Fruit fly (Drosophila melanogaster) whole organism, larva: Measurements from ENCODE around the gene CG32845.

Source experiments
- noc ChIP-seq: fragments of 200-800 bp; sonication (Bioruptor generic); optimal IDR thresholded peaks from 3 replicates; lab custom pipeline; 2019; ENCODE audit warnings: missing biosample characterization, mild to moderate bottlenecking, missing genetic modification characterization, moderate library complexity

The CG32845 gene

DNA sequence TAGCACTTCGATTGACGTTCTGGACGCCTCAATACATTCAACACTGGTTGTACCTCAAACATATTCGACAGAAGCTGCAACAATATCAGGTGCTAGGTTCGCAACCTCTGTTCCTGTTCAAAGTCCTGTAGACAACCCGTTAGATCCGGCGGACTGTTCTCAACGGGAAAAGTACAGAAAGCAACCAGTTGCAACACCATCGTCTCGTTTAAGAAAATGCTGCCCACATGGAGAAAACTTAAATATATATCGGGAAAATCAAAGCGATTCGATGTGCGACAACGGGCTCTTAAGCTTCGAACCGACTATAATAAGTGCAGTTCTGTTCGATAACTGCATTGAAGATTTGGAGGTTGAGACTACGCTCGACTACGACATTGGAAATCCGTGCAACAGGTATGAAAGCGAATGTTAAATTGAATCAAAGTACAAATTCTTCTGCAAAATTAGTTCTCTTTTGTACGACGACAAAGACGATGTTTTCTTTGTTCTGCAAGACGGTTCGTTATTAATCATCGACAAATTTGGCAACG is 24.9 kb downstream of the CG32845 start:
- no peak for TF ChIP-seq noc (tag; lab: Kevin White, UChicago)

DNA sequence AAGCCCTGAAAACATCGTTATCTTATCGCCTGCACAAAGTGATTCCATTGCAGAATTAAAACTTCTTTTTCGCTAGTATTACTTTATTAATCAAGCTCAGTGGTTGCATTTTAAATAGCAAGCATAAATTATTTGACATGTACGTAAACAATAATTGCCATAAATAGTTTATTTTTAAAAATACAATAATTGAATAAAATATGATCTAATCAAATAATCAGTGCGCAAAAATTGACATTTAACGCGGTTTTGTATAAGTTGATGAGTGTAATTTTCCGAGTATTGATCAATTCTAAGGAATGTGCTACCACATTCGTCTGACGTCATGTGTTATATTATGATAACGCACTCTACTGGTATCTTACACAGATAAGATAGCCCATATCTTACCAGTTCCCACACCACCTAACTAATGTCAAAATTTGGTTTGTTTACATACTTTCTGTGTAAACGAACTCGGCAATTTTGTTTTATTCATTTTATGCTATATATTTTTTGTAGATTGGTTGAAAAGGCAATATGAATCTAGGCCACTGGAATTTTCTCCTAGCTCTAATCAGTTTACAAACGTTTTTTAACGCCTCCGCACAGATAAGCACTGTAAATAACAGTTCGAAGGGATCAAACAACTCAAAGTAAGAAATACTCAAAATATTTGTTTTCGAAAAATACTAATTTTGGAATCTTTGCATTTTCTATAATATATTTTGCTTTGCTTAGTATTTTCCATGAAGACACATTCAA is 25.5 kb downstream of the CG32845 start, which contains the start of gene mthl14:
Gene mthl14, plus strand, starts transcription at position 10 of the 744 bp plus-strand sequence.
- no peak for TF ChIP-seq noc (tag; lab: Kevin White, UChicago)

DNA sequence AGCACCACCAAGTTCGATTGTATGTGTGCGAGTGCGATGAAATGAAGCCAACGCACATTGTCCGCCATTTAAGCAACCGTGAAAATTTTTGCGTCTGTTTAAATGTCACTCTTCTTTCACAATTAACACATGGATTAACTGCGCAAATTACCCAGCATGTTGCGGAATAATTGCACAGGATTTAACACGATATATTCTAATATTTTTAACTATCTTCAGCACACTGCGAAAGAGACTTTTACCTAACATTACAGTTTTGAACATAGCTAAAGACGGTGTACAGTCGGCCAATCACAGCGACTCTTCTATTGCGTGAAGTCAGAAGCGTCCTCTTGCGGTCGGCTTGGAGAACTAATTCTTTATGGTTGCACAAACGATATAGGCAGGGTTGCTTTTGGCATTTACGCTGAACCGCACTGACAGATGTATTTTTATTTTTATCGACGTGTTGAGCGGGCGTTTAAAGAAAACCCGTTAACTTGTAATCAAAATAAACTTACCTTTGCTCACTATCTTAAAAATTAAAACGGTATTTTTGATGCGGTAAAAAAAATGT is 26.5 kb downstream of the CG32845 start:
- no peak for TF ChIP-seq noc (tag; lab: Kevin White, UChicago)

DNA sequence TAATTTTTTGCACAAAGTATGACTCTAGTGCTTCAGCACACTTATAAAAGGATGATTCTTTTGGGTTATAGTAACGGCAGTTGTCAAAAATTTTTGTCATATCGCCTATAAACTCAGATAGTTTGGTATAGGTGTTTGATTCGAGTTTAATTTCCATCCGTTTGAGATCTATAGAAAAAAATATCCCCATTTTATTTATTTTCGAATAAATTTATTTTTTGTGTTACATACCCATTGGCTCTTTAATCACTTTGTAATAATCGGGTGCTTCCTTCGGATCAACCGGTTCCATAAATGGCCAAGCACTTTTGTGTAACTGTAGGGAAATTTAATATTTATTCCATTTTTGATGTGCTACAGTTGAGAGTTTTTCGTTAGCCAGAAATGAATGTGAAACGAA is 38.9 kb downstream of the CG32845 start:
- no peak for TF ChIP-seq noc (tag; lab: Kevin White, UChicago)

DNA sequence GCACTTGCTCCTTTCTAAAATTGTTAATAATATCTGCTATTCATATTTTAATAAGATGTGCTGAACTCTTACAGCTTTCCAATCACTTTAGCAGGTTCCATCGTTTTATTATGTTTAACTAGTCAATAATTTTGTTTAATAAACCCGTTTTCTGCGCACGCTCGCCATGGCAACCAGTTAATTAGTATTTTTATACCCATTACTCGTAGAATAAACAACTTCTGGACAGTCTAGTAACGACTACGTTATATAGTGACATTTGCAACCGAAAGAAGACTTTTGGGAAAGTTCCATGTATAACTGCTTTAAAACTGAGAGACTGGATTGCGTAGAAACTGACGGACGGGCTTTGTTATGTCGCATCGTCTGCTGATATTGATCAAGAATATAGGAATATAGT is 39.9 kb downstream of the CG32845 start, which contains the start of gene CG34453:
Gene CG34453, minus strand, starts transcription at position 101 of the 400 bp plus-strand sequence.
- no peak for TF ChIP-seq noc (tag; lab: Kevin White, UChicago)

DNA sequence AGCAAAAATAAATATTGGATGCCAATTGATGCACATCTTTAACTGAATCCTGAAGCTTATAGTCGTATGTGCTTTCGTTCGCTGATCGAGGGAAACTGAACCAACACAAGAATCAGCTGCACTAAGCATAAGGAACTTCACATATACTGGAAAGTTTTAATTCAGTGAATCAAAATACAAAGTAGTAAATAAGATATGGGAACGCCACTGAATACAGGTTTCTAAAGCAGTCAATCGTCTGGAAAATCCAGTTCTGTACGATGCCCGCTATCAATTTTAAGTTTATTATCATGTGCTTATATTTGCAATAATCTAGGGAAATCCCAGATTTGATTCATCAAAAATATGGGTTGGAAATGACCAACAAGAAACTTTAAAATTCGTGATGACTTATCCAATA is 40.9 kb downstream of the CG32845 start, which contains the start of gene CG34454:
Gene CG34454, minus strand, starts transcription at position 84 of the 400 bp plus-strand sequence.
- TF ChIP-seq noc (tag; lab: Kevin White, UChicago) = no peak

DNA sequence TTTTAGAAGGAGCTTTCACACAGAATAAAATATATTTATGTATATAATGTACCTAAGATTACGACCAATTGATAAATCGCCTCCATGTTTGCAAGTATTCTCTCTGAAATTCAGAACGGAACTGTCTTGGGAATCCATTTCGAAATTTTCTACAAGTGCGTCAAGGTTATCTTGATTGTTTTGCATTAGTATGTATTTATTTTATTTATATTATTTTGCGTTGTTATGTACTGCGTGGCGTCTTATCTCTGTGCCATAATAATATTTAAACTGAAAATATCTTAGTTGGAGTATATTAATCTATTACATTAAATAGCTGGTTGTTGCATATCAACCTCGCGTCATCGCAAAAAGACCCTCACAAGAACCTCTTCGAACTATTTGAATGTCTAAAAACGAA is 41.7 kb downstream of the CG32845 start, which contains the start of gene CG42846:
Gene CG42846, minus strand, starts transcription at position 101 of the 400 bp plus-strand sequence.
- TF ChIP-seq noc (tag; lab: Kevin White, UChicago) = no peak

DNA sequence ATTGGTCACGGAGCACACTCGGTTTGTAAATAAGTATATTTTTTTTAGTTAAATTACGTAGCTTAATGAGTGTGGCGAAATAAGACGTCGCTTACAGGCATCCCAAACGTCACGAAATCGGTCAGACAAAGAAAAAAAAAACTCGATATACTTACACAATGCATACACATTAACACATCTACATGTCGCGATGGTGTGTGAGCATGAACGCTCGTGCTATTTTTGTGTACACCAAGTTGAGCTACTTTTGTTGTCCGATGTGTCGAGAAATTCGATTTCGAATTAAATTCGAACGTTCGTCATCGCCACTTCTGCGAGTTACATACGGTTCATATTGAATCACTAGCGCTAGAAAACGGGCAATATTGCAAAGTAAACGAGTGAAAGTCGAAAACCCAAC is 48.1 kb downstream of the CG32845 start:
- no peak for TF ChIP-seq noc (tag; lab: Kevin White, UChicago)

DNA sequence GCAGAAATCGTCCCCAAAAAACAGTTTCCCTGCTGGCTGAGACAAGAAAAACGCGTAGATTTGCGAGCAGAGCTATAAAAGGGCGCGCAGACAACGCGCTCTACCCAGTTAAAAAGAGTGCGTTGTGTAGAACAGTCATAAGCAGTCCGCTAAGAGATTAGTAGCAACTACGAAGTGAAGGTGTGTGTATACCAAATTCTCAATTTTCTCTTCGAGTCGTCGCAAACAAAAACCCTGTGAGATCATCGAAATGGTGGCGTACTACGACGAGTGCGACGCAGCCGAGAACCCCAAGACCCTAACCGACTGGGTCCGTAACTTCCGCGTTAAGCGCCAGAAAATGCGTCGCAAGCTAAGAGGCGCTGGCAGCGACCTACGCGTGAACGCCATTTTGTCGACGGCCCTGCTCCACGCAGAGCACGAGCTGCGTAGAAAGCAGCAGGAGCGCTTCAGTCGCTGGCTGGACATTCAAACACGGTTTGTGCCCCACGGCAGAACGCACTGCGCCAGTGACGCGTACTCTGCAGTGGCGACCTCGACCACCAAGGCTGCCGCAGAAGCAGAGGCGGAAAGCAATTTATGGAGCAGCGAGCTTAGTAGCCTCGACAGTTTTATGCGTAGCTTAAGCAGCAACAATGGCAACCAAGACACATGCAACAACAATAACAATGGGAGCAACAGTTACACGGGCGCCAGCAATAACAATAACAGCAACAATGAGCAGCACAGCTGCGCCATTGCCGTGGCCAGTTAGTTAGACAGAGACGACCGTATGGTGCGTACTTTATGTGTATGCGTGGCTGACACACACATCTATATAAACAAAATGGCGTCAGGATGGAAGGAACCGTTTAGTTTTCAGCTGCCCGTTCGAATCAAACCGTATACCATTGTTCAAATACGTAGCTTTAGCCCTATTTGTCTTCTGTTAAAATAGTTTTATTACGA is 48.9 kb downstream of the CG32845 start:
- no peak for TF ChIP-seq noc (tag; lab: Kevin White, UChicago)

DNA sequence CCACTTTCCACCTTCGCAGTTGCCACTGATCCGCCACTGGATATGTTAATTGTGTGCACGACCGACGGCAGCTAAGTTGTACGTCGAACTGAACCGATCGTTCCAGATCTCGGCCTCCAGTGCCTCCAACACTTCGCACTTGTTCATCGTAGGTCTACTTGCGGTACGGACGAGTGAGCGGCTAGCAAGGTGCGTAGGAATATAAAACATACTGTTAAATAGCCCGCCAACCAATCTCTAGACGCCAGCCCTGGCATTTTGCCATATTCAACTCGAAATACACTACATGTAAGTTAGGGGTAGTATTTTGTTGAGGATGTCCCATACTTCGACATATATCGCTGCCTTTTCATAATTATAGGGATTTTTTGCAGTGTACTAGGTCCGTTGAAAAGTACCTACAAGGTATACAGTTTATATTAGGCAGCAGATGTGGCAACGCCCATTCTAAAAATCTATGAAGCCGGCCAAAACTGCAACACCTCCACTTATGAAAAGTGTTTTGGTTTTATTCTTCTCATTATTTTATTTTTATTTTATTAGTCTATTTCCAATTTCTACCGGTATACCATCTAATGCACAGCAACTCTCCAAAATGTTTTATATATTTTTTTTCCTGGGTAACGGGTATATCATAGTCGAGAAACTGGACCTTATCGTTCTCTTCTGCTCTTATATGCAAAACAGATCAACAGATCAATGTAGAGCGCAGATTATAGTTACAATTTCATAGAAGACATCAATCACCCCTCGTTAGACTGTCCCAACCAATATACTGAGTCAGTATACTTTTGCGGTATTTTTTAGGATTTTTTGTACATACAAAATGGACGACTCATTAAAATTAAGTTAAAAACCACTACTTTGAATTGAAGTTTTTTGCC is 49.9 kb downstream of the CG32845 start, which contains the start of the genes pyx and CG33229:
Gene pyx, minus strand, starts transcription at position 51 of the 884 bp plus-strand sequence.
Gene CG33229, plus strand, starts transcription at position 834 of the 884 bp plus-strand sequence.
- peak; percentile 64 for TF ChIP-seq noc (tag; lab: Kevin White, UChicago)
